Worm (Caenorhabditis elegans): ENCODE results near the gene C12D12.1.

ce11 chrX:3467004-3467761, 31.9 kb upstream of the C12D12.1 start:
- TF ChIP-seq B0310.2 (tag; optimal IDR thresholded peaks at IDR 0.05), result no peak
- TF ChIP-seq ama-1 (optimal IDR thresholded peaks at IDR 0.05), result no peak
- TF ChIP-seq tbx-37 (GFP tag; conservative IDR thresholded peaks at IDR 0.05), result no peak
- peak; percentile 65 for TF ChIP-seq hmg-4 (GFP tag; optimal IDR thresholded peaks at IDR 0.05)
- TF ChIP-seq F13C5.2 (tag; optimal IDR thresholded peaks at IDR 0.05), result no peak
- no peak for TF ChIP-seq flt-1 (GFP tag; IDR thresholded peaks at IDR 0.05)
- no peak for TF ChIP-seq pes-1 (GFP tag; IDR thresholded peaks at IDR 0.05)
- TF ChIP-seq tbx-11 (GFP tag; IDR thresholded peaks at IDR 0.05), result no peak
